Fruit fly (Drosophila melanogaster): ENCODE results near the gene GstD5.

GstD5 gene

dm6 chr3R:12381130-12381700, 5.7 kb downstream of the GstD5 start:
- TF ChIP-seq Pif1B (GFP tag; optimal IDR thresholded peaks at IDR 0.05) = no peak
- TF ChIP-seq CG14655 (GFP tag; optimal IDR thresholded peaks at IDR 0.05) = peak; percentile 69
- TF ChIP-seq fd96Ca (GFP tag; IDR thresholded peaks at IDR 0.05) = no peak; the same call in 2 of the 3 replicates
- TF ChIP-seq CG8301 (tag; optimal IDR thresholded peaks at IDR 0.05) = peak; percentile 73
- no peak for TF ChIP-seq CG34367 (tag; optimal IDR thresholded peaks at IDR 0.05)
- no peak for TF ChIP-seq gl (tag; optimal IDR thresholded peaks at IDR 0.05)
- peak; percentile 55; the same call in 1 of the 2 replicates for TF ChIP-seq Ets98B (GFP tag; IDR thresholded peaks at IDR 0.05)
- no peak for TF ChIP-seq Pif1A (GFP tag; optimal IDR thresholded peaks at IDR 0.05)
- TF ChIP-seq CG4496 (GFP tag; IDR thresholded peaks at IDR 0.05) = peak; percentile 67
- no peak for TF ChIP-seq Snoo (tag; optimal IDR thresholded peaks at IDR 0.05)
- peak; percentile 58 for TF ChIP-seq EcR (GFP tag; optimal IDR thresholded peaks at IDR 0.05)
- no peak for TF ChIP-seq D1 (tag; optimal IDR thresholded peaks at IDR 0.05)
- TF ChIP-seq CG12605 (GFP tag; IDR thresholded peaks at IDR 0.05) = no peak; the same call in 1 of the 2 replicates
- peak; percentile 58; the same call in 1 of the 2 replicates for TF ChIP-seq CG32121 (GFP tag; IDR thresholded peaks at IDR 0.05)
- no peak for TF ChIP-seq CG15710 (tag; optimal IDR thresholded peaks at IDR 0.05)
- TF ChIP-seq CG9948 (tag; optimal IDR thresholded peaks at IDR 0.05) = no peak
- TF ChIP-seq CG17806 (tag; optimal IDR thresholded peaks at IDR 0.05) = no peak
- no peak for TF ChIP-seq CG8159 (tag; optimal IDR thresholded peaks at IDR 0.05)
- TF ChIP-seq rn (GFP tag; IDR thresholded peaks at IDR 0.05) = no peak
- no peak for TF ChIP-seq CG10348 (GFP tag; IDR thresholded peaks at IDR 0.05)
- no peak for TF ChIP-seq CG13204 (GFP tag; optimal IDR thresholded peaks at IDR 0.05)

DNA sequence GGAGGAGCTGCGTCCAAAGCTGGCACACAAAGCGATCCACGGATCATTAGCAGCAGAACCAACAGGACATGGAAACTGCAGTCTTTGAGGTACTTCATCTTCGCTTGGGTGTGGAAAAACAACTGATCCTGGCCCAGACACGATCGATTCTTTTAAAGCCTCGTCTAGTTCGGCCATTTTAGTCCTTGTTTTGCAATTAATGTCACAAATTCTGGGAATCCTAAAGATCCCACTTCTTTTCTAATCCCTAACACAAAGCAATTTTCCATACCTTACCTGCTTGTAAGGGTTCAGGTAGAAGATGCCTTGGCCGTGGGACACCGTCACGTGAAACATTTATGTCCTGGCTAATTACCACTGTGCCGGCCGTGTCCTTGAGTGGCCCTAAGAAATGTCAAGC, 7.0 kb downstream of the GstD5 start, which contains the start of gene CG10035:
Gene CG10035, minus strand, starts transcription at position 129 of the 400 bp plus-strand sequence.
- TF ChIP-seq CG14655 (GFP tag; optimal IDR thresholded peaks at IDR 0.05) (no peak), CG10348 (GFP tag; IDR thresholded peaks at IDR 0.05) (no peak)

dm6 chr3R:12383036-12383435, 7.5 kb downstream of the GstD5 start, which contains the start of gene GstD11:
GstD11 (plus strand) TSS chr3R:12383336.
- TF ChIP-seq CG9948 (tag; optimal IDR thresholded peaks at IDR 0.05) (no peak), Ets98B (GFP tag; IDR thresholded peaks at IDR 0.05) (no peak), CG34367 (tag; optimal IDR thresholded peaks at IDR 0.05) (no peak), CG17806 (tag; optimal IDR thresholded peaks at IDR 0.05) (no peak), Pif1A (GFP tag; optimal IDR thresholded peaks at IDR 0.05) (no peak), CG15710 (tag; optimal IDR thresholded peaks at IDR 0.05) (no peak), CG4496 (GFP tag; IDR thresholded peaks at IDR 0.05) (no peak), CG13204 (GFP tag; optimal IDR thresholded peaks at IDR 0.05) (no peak), Pif1B (GFP tag; optimal IDR thresholded peaks at IDR 0.05) (no peak), Snoo (tag; optimal IDR thresholded peaks at IDR 0.05) (no peak), CG32121 (GFP tag; IDR thresholded peaks at IDR 0.05) (no peak), CG8301 (tag; optimal IDR thresholded peaks at IDR 0.05) (no peak), D1 (tag; optimal IDR thresholded peaks at IDR 0.05) (no peak), CG12605 (GFP tag; IDR thresholded peaks at IDR 0.05) (no peak), CG14655 (GFP tag; optimal IDR thresholded peaks at IDR 0.05) (no peak), CG10348 (GFP tag; IDR thresholded peaks at IDR 0.05) (no peak), rn (GFP tag; IDR thresholded peaks at IDR 0.05) (no peak), EcR (GFP tag; optimal IDR thresholded peaks at IDR 0.05) (no peak)

DNA sequence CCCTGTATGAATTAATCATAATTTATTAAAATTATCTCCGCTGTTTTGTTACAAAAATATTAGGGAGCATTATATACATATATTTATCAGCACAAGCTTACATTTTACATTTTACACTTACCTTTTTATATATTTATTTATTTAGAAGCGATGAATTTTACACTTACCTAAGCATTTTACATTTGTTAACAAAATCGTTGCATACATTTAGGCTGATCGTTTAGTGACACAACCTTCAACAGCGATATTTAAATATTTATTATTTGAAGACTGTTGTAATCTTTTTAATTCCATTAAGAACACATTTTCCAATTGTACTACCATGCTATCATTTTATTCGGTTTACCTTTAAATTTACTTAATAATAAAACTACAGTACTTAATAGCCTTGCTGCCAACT, 8.3 kb downstream of the GstD5 start:
- no peak for TF ChIP-seq CG15710 (tag; optimal IDR thresholded peaks at IDR 0.05)
- TF ChIP-seq CG10348 (GFP tag; IDR thresholded peaks at IDR 0.05) = no peak
- TF ChIP-seq D1 (tag; optimal IDR thresholded peaks at IDR 0.05) = peak; percentile 71

dm6 chr3R:12384274-12384673, 8.7 kb downstream of the GstD5 start:
- TF ChIP-seq Ets98B (GFP tag; IDR thresholded peaks at IDR 0.05) (peak; percentile 12; the same call in 1 of the 2 replicates), rn (GFP tag; IDR thresholded peaks at IDR 0.05) (no peak), CG4496 (GFP tag; IDR thresholded peaks at IDR 0.05) (peak; percentile 84)

DNA sequence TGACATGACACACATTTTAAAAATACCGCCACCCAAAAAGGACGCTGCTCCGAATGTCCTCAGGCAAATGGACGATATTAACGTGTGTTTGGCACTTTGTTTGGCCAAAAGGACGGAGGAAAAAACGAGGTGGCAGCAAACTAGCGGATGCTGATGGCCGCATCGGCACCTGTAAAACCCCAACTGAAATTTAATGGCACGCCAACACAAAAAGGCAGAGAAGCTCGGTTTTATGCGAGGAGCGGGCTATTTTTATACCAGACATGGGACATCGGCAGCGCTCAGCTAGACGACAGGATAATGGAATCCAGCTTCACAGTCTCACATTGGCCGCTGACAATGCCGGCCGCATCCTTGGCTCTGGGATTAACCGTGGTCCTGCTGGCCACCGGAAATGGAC, 10.4 kb downstream of the GstD5 start, which contains the start of gene Sol1:
Gene Sol1, plus strand, starts transcription at position 301 of the 400 bp plus-strand sequence.
- TF ChIP-seq rn (GFP tag; IDR thresholded peaks at IDR 0.05) (no peak), CG13204 (GFP tag; optimal IDR thresholded peaks at IDR 0.05) (no peak), CG34367 (tag; optimal IDR thresholded peaks at IDR 0.05) (no peak), CG10348 (GFP tag; IDR thresholded peaks at IDR 0.05) (no peak), Pif1B (GFP tag; optimal IDR thresholded peaks at IDR 0.05) (no peak), CG9948 (tag; optimal IDR thresholded peaks at IDR 0.05) (no peak), D1 (tag; optimal IDR thresholded peaks at IDR 0.05) (no peak), CG32121 (GFP tag; IDR thresholded peaks at IDR 0.05) (no peak), CG8159 (tag; optimal IDR thresholded peaks at IDR 0.05) (no peak), CG17806 (tag; optimal IDR thresholded peaks at IDR 0.05) (no peak), Ets98B (GFP tag; IDR thresholded peaks at IDR 0.05) (no peak), CG12605 (GFP tag; IDR thresholded peaks at IDR 0.05) (no peak)

DNA sequence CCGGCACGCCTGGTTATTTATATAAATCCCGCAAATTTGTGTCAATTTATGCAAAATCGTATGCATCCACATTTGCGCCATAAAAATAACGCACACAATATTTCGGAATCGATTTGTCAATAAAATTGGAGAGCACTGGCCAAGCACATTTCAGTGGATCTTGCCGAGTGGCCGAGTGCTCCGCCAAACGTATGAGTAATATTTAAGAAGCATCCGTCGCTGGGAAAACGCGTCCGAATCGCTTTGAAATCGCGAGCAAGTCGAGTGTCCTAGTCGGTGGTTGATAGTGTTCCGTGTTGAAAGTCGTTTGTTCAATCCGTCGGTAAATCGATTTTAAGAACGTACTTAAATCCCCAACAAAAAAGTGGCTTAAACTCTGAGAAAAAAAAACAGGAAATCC, 11.4 kb downstream of the GstD5 start, which contains the start of gene CG33098:
Gene CG33098, plus strand, starts transcription at position 224 of the 400 bp plus-strand sequence.
- TF ChIP-seq CG8301 (tag; optimal IDR thresholded peaks at IDR 0.05) = no peak
